Fruit fly (Drosophila melanogaster): ENCODE results near the gene CG3226.

DNA sequence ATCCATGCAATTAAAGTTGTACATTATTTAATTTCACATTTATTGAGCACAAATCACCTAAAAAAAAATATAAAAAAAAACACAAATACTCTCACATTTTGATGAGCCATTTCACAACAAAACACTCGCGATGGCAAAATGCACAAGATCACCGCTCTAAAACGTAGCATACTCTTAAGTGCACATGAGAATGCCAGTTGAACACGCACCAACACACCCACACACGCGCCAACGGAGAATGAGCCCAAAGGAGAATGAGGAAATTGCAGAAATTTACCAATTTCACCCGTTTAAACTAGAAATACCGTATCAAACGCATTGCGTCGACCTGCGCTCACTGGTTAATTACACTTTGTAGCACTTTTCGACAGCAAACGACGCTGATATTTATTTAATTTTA, 5.9 kb upstream of the CG3226 start:
- TF ChIP-seq tai (GFP tag; optimal IDR thresholded peaks at IDR 0.05) (no peak), GATAd (GFP tag; optimal IDR thresholded peaks at IDR 0.05) (no peak), brk (GFP tag; optimal IDR thresholded peaks at IDR 0.05) (no peak), Rel (GFP tag; optimal IDR thresholded peaks at IDR 0.05) (no peak), Rel (tag; optimal IDR thresholded peaks at IDR 0.05) (peak; percentile 1), OdsH (GFP tag; optimal IDR thresholded peaks at IDR 0.05) (no peak), fru (GFP tag; optimal IDR thresholded peaks at IDR 0.05) (no peak), psq (GFP tag; optimal IDR thresholded peaks at IDR 0.05) (peak; percentile 53), foxo (GFP tag; optimal IDR thresholded peaks at IDR 0.05) (no peak), usp (GFP tag; optimal IDR thresholded peaks at IDR 0.05) (no peak)
